Fruit fly (Drosophila melanogaster) whole organism: ENCODE results near the gene CG34452.

Source experiments
- CG8478 ChIP-seq: fragments of >200 bp; optimal IDR thresholded peaks from 2 replicates; lab custom pipeline; 2018; ENCODE audit warnings: inconsistent platforms
- Dll ChIP-seq: fragments of >200 bp; optimal IDR thresholded peaks from 2 replicates; lab custom pipeline; 2017
- EcR ChIP-seq, 2 experiments: fragments of >200 bp; optimal IDR thresholded peaks; 2 replicates each; lab custom pipeline; 2017; ENCODE audit warnings: missing biosample characterization in 2 of 2, missing genetic modification characterization in 2 of 2, missing genetic modification reagents in 2 of 2
- pan ChIP-seq: fragments of >200 bp; optimal IDR thresholded peaks from 2 replicates; lab custom pipeline; 2017
- psq ChIP-seq: fragments of >200 bp; optimal IDR thresholded peaks from 2 replicates; lab custom pipeline; 2017
- usp ChIP-seq: fragments of >200 bp; optimal IDR thresholded peaks from 2 replicates; lab custom pipeline; 2017; ENCODE audit warnings: missing biosample characterization, missing genetic modification characterization, mixed read lengths

CG34452 gene

DNA sequence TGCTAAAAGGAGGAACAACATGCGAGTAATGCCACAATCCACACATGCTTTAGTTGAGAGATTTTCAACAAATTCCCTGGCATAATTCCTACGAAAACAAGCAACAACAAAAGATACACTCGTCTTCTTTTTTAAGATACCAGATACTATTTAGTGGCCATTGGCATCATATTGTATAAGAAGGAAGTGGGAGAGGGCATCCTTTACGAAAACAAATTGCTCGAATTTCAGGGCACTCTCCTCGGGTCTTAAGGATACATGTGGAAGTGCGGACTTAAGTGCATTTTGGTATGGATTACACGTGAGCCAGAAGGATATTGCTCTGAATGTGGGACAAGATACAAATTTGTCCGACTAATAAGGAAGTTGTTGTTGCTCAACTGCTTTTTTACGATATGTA lies 22.4 kb upstream of the CG34452 start:
- TF ChIP-seq EcR (GFP tag; optimal IDR thresholded peaks at IDR 0.05; lab: Kevin White, UChicago) (no peak), Dll (lab: Kevin White, UChicago) (no peak), CG8478 (lab: Kevin White, UChicago) (no peak), usp (GFP tag; lab: Kevin White, UChicago) (no peak), psq (no peak), pan (lab: Kevin White, UChicago) (no peak)

dm6 chr3L:15708579-15708978 lies 20.9 kb upstream of the CG34452 start:
- TF ChIP-seq Dll (lab: Kevin White, UChicago) (no peak), CG8478 (lab: Kevin White, UChicago) (no peak), EcR (GFP tag; optimal IDR thresholded peaks at IDR 0.05; lab: Kevin White, UChicago) (no peak), pan (lab: Kevin White, UChicago) (no peak), psq (no peak), usp (GFP tag; lab: Kevin White, UChicago) (no peak)

DNA sequence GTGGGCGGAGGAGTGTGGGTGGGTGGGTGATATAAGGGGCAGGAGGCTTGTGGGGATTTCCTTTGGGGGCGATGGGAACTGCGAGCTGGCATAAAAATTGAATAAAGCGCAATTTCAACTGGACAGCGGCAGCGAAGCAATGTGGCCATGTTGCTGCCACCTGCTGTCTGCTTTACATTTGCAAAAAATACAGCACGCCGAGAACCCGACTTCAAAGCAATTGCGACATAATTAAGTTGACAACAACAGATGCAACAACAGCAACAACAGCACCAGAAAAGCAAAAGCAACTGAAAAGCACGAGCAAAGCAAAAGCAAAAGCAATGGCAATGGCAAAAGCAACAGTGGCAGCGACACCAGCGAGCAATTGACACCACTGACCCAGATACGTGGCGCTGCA lies 20.5 kb upstream of the CG34452 start:
- no peak for TF ChIP-seq Dll (lab: Kevin White, UChicago)

- TF ChIP-seq EcR (GFP tag; optimal IDR thresholded peaks at IDR 0.05; lab: Kevin White, UChicago), result no peak
- no peak for TF ChIP-seq Dll (lab: Kevin White, UChicago)
- no peak for TF ChIP-seq CG8478 (lab: Kevin White, UChicago)
- TF ChIP-seq usp (GFP tag; lab: Kevin White, UChicago), result no peak
- TF ChIP-seq pan (lab: Kevin White, UChicago), result no peak
- TF ChIP-seq psq, result no peak
These were observed 18.5 kb upstream of the CG34452 start for dm6 chr3L:15706199-15706598.

DNA sequence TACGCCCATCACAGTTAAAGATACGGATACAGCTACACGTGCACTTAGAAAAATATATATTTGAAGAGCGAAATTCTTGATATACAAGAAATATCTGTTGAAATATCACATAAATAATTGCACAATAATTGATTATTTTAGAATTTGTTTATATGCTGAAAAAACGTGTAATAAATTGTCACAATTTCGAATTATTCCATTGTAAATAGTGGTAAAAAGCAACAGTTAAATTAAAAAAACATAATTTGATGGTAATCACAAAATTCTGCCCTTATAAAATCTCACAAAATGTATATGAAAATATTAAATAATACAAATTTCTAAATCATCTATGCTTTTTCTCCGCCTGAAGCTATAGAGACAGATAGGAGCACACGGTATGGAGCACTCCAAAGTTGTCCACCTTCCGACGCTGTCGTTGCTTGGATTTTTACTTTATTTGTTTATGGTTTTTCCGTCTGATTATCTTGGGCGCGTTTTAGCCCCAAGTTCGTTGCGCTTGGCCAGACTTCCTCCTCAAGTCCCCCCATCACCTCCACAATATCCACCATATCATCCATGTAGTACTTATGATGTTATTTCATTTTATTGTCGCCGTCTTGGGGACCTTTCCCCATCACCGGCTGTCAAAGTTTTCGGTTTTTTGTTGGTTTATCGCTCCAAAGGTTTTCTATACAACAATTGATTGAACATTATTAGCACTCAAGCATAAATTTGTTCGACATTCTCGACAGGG lies 16.7 kb upstream of the CG34452 start:
- TF ChIP-seq pan (lab: Kevin White, UChicago) (no peak), EcR (GFP tag; optimal IDR thresholded peaks at IDR 0.05; lab: Kevin White, UChicago) (peak; percentile 30 to 61)

dm6 chr3L:15703330-15704119 lies 15.8 kb upstream of the CG34452 start:
- TF ChIP-seq CG8478 (lab: Kevin White, UChicago) (no peak), usp (GFP tag; lab: Kevin White, UChicago) (no peak), EcR (GFP tag; optimal IDR thresholded peaks at IDR 0.05; lab: Kevin White, UChicago) (peak in 1 of 2 experiments; percentile 28), psq (no peak), pan (lab: Kevin White, UChicago) (no peak)

DNA sequence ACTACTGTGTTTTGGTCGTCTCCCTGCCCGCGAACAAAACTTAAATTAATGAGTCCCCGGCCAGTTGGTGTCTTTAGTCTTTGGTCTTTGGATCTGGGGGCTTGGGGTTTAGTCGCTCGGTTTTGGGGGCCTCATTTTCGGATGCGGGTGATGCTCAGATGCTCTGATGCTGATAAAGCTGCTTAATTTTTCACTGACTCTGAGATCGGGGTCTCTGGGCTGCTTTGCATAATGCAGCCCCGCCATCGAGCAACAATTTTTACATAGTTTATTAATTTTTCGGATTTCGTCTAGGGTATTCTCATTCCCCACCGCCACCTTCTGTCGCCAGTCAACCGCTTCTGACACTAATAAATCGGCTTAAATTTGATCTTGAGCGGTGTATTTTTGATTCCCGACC lies 14.5 kb upstream of the CG34452 start:
- TF ChIP-seq usp (GFP tag; lab: Kevin White, UChicago) (no peak), Dll (lab: Kevin White, UChicago) (no peak), EcR (GFP tag; optimal IDR thresholded peaks at IDR 0.05; lab: Kevin White, UChicago) (no peak), psq (no peak), CG8478 (lab: Kevin White, UChicago) (no peak), pan (lab: Kevin White, UChicago) (no peak)

DNA sequence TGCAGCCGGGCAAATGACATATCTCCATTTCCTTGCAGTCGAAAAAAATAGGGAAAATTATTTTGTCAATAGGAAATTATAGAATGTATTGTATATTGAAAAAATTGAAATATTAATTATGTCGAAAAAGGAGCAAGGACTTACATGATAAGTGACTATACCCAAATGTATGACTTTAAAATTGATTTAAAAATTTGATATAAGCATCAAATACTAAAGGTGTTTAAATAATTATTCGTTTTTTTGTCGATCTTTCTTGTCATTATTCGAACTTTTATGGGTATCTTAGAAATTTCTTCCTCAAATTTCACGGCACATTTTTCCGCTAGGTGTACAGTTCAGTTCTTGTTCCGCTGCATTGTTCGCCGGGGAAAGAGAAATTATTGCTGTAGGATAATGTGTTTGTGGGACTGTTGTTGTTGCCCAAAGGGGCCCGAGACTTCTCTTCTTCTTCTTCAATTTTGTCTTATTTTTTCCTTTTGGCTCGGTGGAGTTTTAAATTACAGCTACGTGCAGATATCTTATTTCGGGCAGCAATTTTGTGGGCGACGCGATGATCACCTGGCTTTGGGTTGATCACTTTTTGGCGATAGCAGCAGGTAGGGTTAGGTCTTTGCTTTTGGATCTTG lies 12.8 kb upstream of the CG34452 start:
- no peak for TF ChIP-seq Dll (lab: Kevin White, UChicago)
- TF ChIP-seq psq, result no peak
- no peak for TF ChIP-seq EcR (GFP tag; optimal IDR thresholded peaks at IDR 0.05; lab: Kevin White, UChicago)

dm6 chr3L:15699626-15700337 lies 12.1 kb upstream of the CG34452 start, which contains the start of gene comm2:
comm2 (minus strand) TSS chr3L:15699850.
- no peak for TF ChIP-seq pan (lab: Kevin White, UChicago)
- peak; percentile 86 for TF ChIP-seq Dll (lab: Kevin White, UChicago)

dm6 chr3L:15697916-15698315 lies 10.2 kb upstream of the CG34452 start:
- TF ChIP-seq usp (GFP tag; lab: Kevin White, UChicago) (no peak), Dll (lab: Kevin White, UChicago) (no peak), pan (lab: Kevin White, UChicago) (no peak), CG8478 (lab: Kevin White, UChicago) (no peak), psq (no peak), EcR (GFP tag; optimal IDR thresholded peaks at IDR 0.05; lab: Kevin White, UChicago) (no peak)

DNA sequence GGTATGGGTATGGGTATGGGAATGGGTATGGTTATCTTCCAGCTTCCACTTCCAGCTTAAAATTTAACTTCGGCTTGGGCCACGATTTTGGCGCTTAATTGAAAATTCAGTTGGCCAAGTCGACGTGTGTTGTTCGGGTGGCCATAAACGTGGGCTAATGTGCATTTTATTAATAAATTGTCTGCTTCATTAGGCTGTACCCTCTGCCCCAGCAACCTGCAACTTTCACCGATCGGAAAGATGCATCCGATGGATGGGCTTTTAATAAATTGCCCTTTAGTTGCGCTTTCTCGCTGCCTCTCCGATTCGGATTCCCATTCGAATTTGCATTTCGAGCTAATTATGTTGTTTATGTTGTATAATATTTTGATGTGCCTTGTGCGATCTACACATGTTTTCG lies 7.5 kb upstream of the CG34452 start:
- TF ChIP-seq CG8478 (lab: Kevin White, UChicago), result no peak
- no peak for TF ChIP-seq pan (lab: Kevin White, UChicago)
- no peak for TF ChIP-seq psq
- no peak for TF ChIP-seq usp (GFP tag; lab: Kevin White, UChicago)
- TF ChIP-seq EcR (GFP tag; optimal IDR thresholded peaks at IDR 0.05; lab: Kevin White, UChicago), result no peak
- TF ChIP-seq Dll (lab: Kevin White, UChicago), result no peak
